Worm (Caenorhabditis elegans): Measurements from ENCODE around the gene hlh-32.

Gene hlh-32

ce11 chrIV:16176808-16177207 is 44.5 kb downstream of the hlh-32 start:
- TF ChIP-seq dao-5 (tag; optimal IDR thresholded peaks at IDR 0.05) (no peak), W03F9.2 (tag; optimal IDR thresholded peaks at IDR 0.05) (no peak), him-1 (tag; optimal IDR thresholded peaks at IDR 0.05) (no peak)

- TF ChIP-seq W03F9.2 (tag; optimal IDR thresholded peaks at IDR 0.05) (no peak), dao-5 (tag; optimal IDR thresholded peaks at IDR 0.05) (no peak), him-1 (tag; optimal IDR thresholded peaks at IDR 0.05) (no peak)
Measured at ce11 chrIV:16178433-16178832, 46.2 kb downstream of the hlh-32 start.

ce11 chrIV:16180898-16181482 is 48.7 kb downstream of the hlh-32 start:
- TF ChIP-seq dao-5 (tag; optimal IDR thresholded peaks at IDR 0.05): no peak
- TF ChIP-seq him-1 (tag; optimal IDR thresholded peaks at IDR 0.05): no peak
- no peak for TF ChIP-seq W03F9.2 (tag; optimal IDR thresholded peaks at IDR 0.05)
